Fruit fly (Drosophila melanogaster) whole organism, embryonic: ENCODE results near the gene Syx4.

ENCODE experiments used
- Atf-2 ChIP-seq: fragments of 200-800 bp; sonication (Bioruptor generic); optimal IDR thresholded peaks from 2 replicates; lab custom pipeline; 2016; ENCODE audit warnings: missing biosample characterization, missing genetic modification characterization
- C15 ChIP-seq: fragments of 200-800 bp; sonication (Bioruptor generic); IDR thresholded peaks from 3 replicates; pipeline ENCODE4 v1.3.6; 2022; ENCODE audit warnings: missing biosample characterization, missing genetic modification characterization
- CG11696 ChIP-seq: fragments of 200-800 bp; sonication (Bioruptor generic); IDR thresholded peaks from 2 replicates; pipeline ENCODE4 v1.3.6; 2022; ENCODE audit warnings: missing biosample characterization, missing genetic modification characterization
- CG12104 ChIP-seq: fragments of 200-800 bp; sonication (Bioruptor generic); optimal IDR thresholded peaks from 3 replicates; lab custom pipeline; 2016; ENCODE audit warnings: missing biosample characterization, missing genetic modification characterization
- CG12942 ChIP-seq: fragments of 200-800 bp; sonication (Bioruptor generic); optimal IDR thresholded peaks from 3 replicates; lab custom pipeline; 2016; ENCODE audit warnings: missing biosample characterization, missing genetic modification characterization
- CG13123 ChIP-seq: fragments of 200-800 bp; sonication (Bioruptor generic); optimal IDR thresholded peaks from 2 replicates; lab custom pipeline; 2016; ENCODE audit warnings: missing biosample characterization, missing genetic modification characterization
- CG14050 ChIP-seq: fragments of 200-800 bp; sonication (Bioruptor generic); IDR thresholded peaks from 3 replicates; pipeline ENCODE4 v1.3.6; 2022; ENCODE audit warnings: missing biosample characterization, missing genetic modification characterization
- CG16863 ChIP-seq: fragments of 200-800 bp; sonication (Bioruptor generic); optimal IDR thresholded peaks from 3 replicates; lab custom pipeline; 2016; ENCODE audit warnings: missing biosample characterization, missing genetic modification characterization
- CG17361 ChIP-seq: fragments of 200-800 bp; sonication (Bioruptor generic); IDR thresholded peaks from 3 replicates; pipeline ENCODE4 v1.3.6; 2022; ENCODE audit warnings: missing biosample characterization, missing genetic modification characterization
- CG17385 ChIP-seq: fragments of 200-800 bp; sonication (Bioruptor generic); optimal IDR thresholded peaks from 3 replicates; lab custom pipeline; 2018; ENCODE audit warnings: missing biosample characterization, mild to moderate bottlenecking, missing genetic modification characterization
- CG3163 ChIP-seq: fragments of 200-800 bp; sonication (Bioruptor generic); optimal IDR thresholded peaks from 3 replicates; lab custom pipeline; 2016; ENCODE audit warnings: missing biosample characterization, missing genetic modification characterization
- CG3726 ChIP-seq: fragments of 200-800 bp; sonication (Bioruptor generic); IDR thresholded peaks from 3 replicates; pipeline ENCODE4, ENCODE4 v1.3.6; 2022; ENCODE audit warnings: missing biosample characterization, missing genetic modification characterization
- CG5953 ChIP-seq: fragments of 200-800 bp; sonication (Bioruptor generic); IDR thresholded peaks from 2 replicates; pipeline ENCODE4 v1.3.6; 2022; ENCODE audit warnings: missing biosample characterization, missing genetic modification characterization
- CG6654 ChIP-seq: fragments of 200-800 bp; sonication (Bioruptor generic); optimal IDR thresholded peaks from 2 replicates; lab custom pipeline; 2017; ENCODE audit warnings: missing biosample characterization, mild to moderate bottlenecking, missing genetic modification characterization
- CG8089 ChIP-seq: fragments of 200-800 bp; sonication (Bioruptor generic); optimal IDR thresholded peaks from 3 replicates; lab custom pipeline; 2016; ENCODE audit warnings: missing biosample characterization, missing genetic modification characterization
- CG8944 ChIP-seq: fragments of 200-800 bp; sonication (Bioruptor generic); optimal IDR thresholded peaks from 3 replicates; lab custom pipeline; 2016; ENCODE audit warnings: missing biosample characterization, missing genetic modification characterization
- CG9215 ChIP-seq: fragments of 200-800 bp; sonication (Bioruptor generic); IDR thresholded peaks from 2 replicates; pipeline ENCODE4 v1.3.6; 2022; ENCODE audit warnings: missing biosample characterization, missing genetic modification characterization
- Dll ChIP-seq: fragments of 200-800 bp; sonication (Bioruptor generic); IDR thresholded peaks from 4 replicates; pipeline ENCODE4 v1.3.6; 2022; ENCODE audit warnings: missing biosample characterization, missing genetic modification characterization; ENCODE audit not compliant: partially characterized antibody
- Elba2 ChIP-seq: fragments of 200-800 bp; sonication (Bioruptor generic); optimal IDR thresholded peaks from 3 replicates; lab custom pipeline; 2016; ENCODE audit warnings: missing biosample characterization, missing genetic modification characterization
- GATAe ChIP-seq: fragments of 200-800 bp; sonication (Bioruptor generic); conservative IDR thresholded peaks from 2 replicates; pipeline ENCODE4 v1.3.6; 2022; ENCODE audit warnings: missing biosample characterization, missing genetic modification characterization
- Hmr ChIP-seq: fragments of 200-800 bp; sonication (Bioruptor generic); optimal IDR thresholded peaks from 3 replicates; lab custom pipeline; 2017; ENCODE audit warnings: mild to moderate bottlenecking, missing biosample characterization, missing genetic modification reagents, missing genetic modification characterization
- MESR4 ChIP-seq: fragments of 200-800 bp; sonication (Bioruptor generic); optimal IDR thresholded peaks from 2 replicates; lab custom pipeline; 2018; ENCODE audit warnings: missing biosample characterization, mild to moderate bottlenecking, missing genetic modification characterization, moderate library complexity
- Max ChIP-seq: fragments of 200-800 bp; sonication (Bioruptor generic); optimal IDR thresholded peaks from 2 replicates; lab custom pipeline; 2016; ENCODE audit warnings: missing biosample characterization, mild to moderate bottlenecking, missing genetic modification characterization
- Mes4 ChIP-seq: fragments of 200-800 bp; sonication (Bioruptor generic); optimal IDR thresholded peaks from 2 replicates; lab custom pipeline; 2016; ENCODE audit warnings: missing biosample characterization, missing genetic modification characterization
- Myb ChIP-seq: fragments of 200-800 bp; sonication (Bioruptor generic); optimal IDR thresholded peaks from 2 replicates; lab custom pipeline; 2016; ENCODE audit warnings: missing biosample characterization, missing genetic modification characterization
- NfI ChIP-seq: fragments of 200-800 bp; sonication (Bioruptor generic); optimal IDR thresholded peaks from 3 replicates; lab custom pipeline; 2018; ENCODE audit warnings: missing biosample characterization, mild to moderate bottlenecking, missing genetic modification characterization, moderate library complexity
- Rfx ChIP-seq: fragments of 200-800 bp; sonication (Bioruptor generic); IDR thresholded peaks from 2 replicates; pipeline ENCODE4 v1.3.6; 2022; ENCODE audit warnings: missing biosample characterization, missing genetic modification characterization
- Sry-β ChIP-seq: fragments of 200-800 bp; sonication (Bioruptor generic); optimal IDR thresholded peaks from 2 replicates; lab custom pipeline; 2018; ENCODE audit warnings: missing biosample characterization, mild to moderate bottlenecking, missing genetic modification characterization, moderate library complexity
- abd-A ChIP-seq: fragments of 200-800 bp; sonication (Bioruptor generic); optimal IDR thresholded peaks from 3 replicates; lab custom pipeline; 2019; ENCODE audit warnings: missing biosample characterization, mild to moderate bottlenecking, missing genetic modification characterization, moderate library complexity
- crp ChIP-seq, 2 experiments: fragments of 200-800 bp; sonication (Bioruptor generic); optimal IDR thresholded peaks; 2 replicates in 1 of 2; 3 replicates in 1 of 2; lab custom pipeline; 2017; ENCODE audit warnings: missing biosample characterization in 2 of 2, missing genetic modification characterization in 2 of 2, mild to moderate bottlenecking in 1 of 2, moderate library complexity in 1 of 2
- da ChIP-seq: fragments of 200-800 bp; sonication (Bioruptor generic); optimal IDR thresholded peaks from 2 replicates; lab custom pipeline; 2016; ENCODE audit warnings: missing biosample characterization, missing genetic modification characterization
- gcm2 ChIP-seq: fragments of 200-800 bp; sonication (Bioruptor generic); optimal IDR thresholded peaks from 2 replicates; lab custom pipeline; 2016; ENCODE audit warnings: missing biosample characterization, missing genetic modification characterization
- her ChIP-seq: fragments of 200-800 bp; sonication (Bioruptor generic); optimal IDR thresholded peaks from 2 replicates; lab custom pipeline; 2016; ENCODE audit warnings: missing biosample characterization, missing genetic modification characterization
- jing ChIP-seq: fragments of 200-800 bp; sonication (Bioruptor generic); optimal IDR thresholded peaks from 2 replicates; lab custom pipeline; 2018; ENCODE audit warnings: missing biosample characterization, mild to moderate bottlenecking, missing genetic modification characterization
- klu ChIP-seq: fragments of 200-800 bp; sonication (Bioruptor generic); IDR thresholded peaks from 2 replicates; pipeline ENCODE4 v1.3.6; 2022; ENCODE audit warnings: missing biosample characterization, missing genetic modification characterization
- mirr ChIP-seq: fragments of 200-800 bp; sonication (Bioruptor generic); optimal IDR thresholded peaks from 3 replicates; lab custom pipeline; 2018; ENCODE audit warnings: missing biosample characterization, mild to moderate bottlenecking, missing genetic modification characterization
- nau ChIP-seq: fragments of 200-800 bp; sonication (Bioruptor generic); optimal IDR thresholded peaks from 3 replicates; lab custom pipeline; 2017; ENCODE audit warnings: missing biosample characterization, mild to moderate bottlenecking, missing genetic modification characterization, missing genetic modification reagents
- pita ChIP-seq: fragments of 200-800 bp; sonication (Bioruptor generic); optimal IDR thresholded peaks from 2 replicates; lab custom pipeline; 2017; ENCODE audit warnings: missing biosample characterization, mild to moderate bottlenecking, missing genetic modification characterization
- prd ChIP-seq, 3 experiments: fragments of >200 bp in 2 of 3; fragments of 200-800 bp in 1 of 3; sonication (Bioruptor generic) in 1 of 3; optimal IDR thresholded peaks in 2 of 3; IDR thresholded peaks in 1 of 3; 2 replicates in 2 of 3; 3 replicates in 1 of 3; pipeline versions ENCODE4 v1.3.6 to Lab custom; 2017 to 2022; ENCODE audit warnings: missing biosample characterization in 1 of 3, missing genetic modification characterization in 1 of 3
- psq ChIP-seq: fragments of 200-800 bp; sonication (Bioruptor generic); optimal IDR thresholded peaks from 2 replicates; lab custom pipeline; 2017; ENCODE audit warnings: missing biosample characterization, missing genetic modification characterization
- ranshi ChIP-seq: fragments of 200-800 bp; sonication (Bioruptor generic); IDR thresholded peaks from 2 replicates; pipeline ENCODE4 v1.3.6; 2022; ENCODE audit warnings: missing biosample characterization, missing genetic modification characterization
- row ChIP-seq: fragments of 200-800 bp; sonication (Bioruptor generic); IDR thresholded peaks from 3 replicates; pipeline ENCODE4 v1.3.6; 2022; ENCODE audit warnings: missing biosample characterization, missing genetic modification characterization
- sisA ChIP-seq: fragments of 200-800 bp; sonication (Bioruptor generic); IDR thresholded peaks from 2 replicates; pipeline ENCODE4 v1.3.6; 2022; ENCODE audit warnings: missing biosample characterization, missing genetic modification characterization
- so ChIP-seq: fragments of 200-800 bp; sonication (Bioruptor generic); IDR thresholded peaks from 3 replicates; pipeline ENCODE4 v1.3.6; 2022; ENCODE audit warnings: missing biosample characterization, missing genetic modification characterization
- tll ChIP-seq, 2 experiments: fragments of 200-800 bp in 1 of 2; fragments of >200 bp in 1 of 2; sonication (Bioruptor generic) in 1 of 2; optimal IDR thresholded peaks; 2 replicates each; lab custom pipeline; 2017 to 2019; ENCODE audit warnings: missing biosample characterization in 2 of 2, missing genetic modification characterization in 2 of 2, mild to moderate bottlenecking in 1 of 2, moderate library complexity in 1 of 2
- zfh2 ChIP-seq: fragments of 200-800 bp; sonication (Bioruptor generic); optimal IDR thresholded peaks from 2 replicates; lab custom pipeline; 2016; ENCODE audit warnings: missing biosample characterization, missing genetic modification characterization

Gene Syx4

DNA sequence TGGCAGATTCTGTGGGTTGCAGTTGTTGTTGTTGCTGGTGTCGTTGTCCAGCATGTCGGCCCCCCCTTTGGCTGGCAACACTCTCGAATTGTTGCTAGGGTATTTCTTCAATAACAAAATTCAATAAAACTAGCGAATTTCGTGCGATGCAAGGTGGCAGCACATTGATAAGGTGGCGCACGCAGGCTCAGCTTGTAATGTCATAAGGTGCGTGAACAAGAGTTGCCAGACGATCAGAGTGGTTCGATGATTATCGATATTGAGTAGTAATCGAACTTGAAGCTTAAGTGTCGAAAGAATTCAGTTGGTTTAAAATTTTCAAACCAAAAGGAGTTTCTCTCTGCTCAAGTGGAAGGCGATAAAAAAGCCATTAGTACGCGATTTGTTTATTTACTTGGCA is 23.8 kb downstream of the Syx4 start, which contains the start of gene CG2701 (continued):
- TF ChIP-seq klu (GFP tag; lab: Robert Waterston, UW): no peak
- TF ChIP-seq Sry-β: peak; percentile 0
- no peak for TF ChIP-seq CG9215 (GFP tag; lab: Robert Waterston, UW)
- no peak for TF ChIP-seq NfI (GFP tag; lab: Kevin White, UChicago)
- TF ChIP-seq nau (GFP tag; lab: Kevin White, UChicago): no peak
- TF ChIP-seq CG6654 (GFP tag; lab: Kevin White, UChicago): no peak
- TF ChIP-seq CG12942 (GFP tag; lab: Kevin White, UChicago): no peak
- no peak for TF ChIP-seq Mes4
- TF ChIP-seq psq (GFP tag; lab: Kevin White, UChicago): no peak
- TF ChIP-seq so (GFP tag; lab: Robert Waterston, UW): no peak
- TF ChIP-seq crp (GFP tag; optimal IDR thresholded peaks at IDR 0.05; lab: Kevin White, UChicago): peak in 1 of 2 experiments; percentile 18
- TF ChIP-seq CG13123 (GFP tag; lab: Kevin White, UChicago): no peak
- TF ChIP-seq Max (GFP tag; lab: Kevin White, UChicago): no peak
- no peak for TF ChIP-seq CG17385 (GFP tag; lab: Kevin White, UChicago)
- TF ChIP-seq C15: no peak
- TF ChIP-seq sisA (GFP tag; lab: Robert Waterston, UW): no peak
- TF ChIP-seq ranshi: no peak
- TF ChIP-seq tll (GFP tag; optimal IDR thresholded peaks at IDR 0.05; lab: Kevin White, UChicago): no peak
- no peak for TF ChIP-seq da (GFP tag; lab: Kevin White, UChicago)
- TF ChIP-seq CG14050: no peak
- no peak for TF ChIP-seq CG12104 (GFP tag; lab: Kevin White, UChicago)
- peak; percentile 71 for TF ChIP-seq Dll
- TF ChIP-seq jing: no peak
- peak; percentile 94 for TF ChIP-seq Myb (GFP tag; lab: Kevin White, UChicago)
- TF ChIP-seq GATAe (GFP tag; lab: Robert Waterston, UW): no peak
- TF ChIP-seq mirr (GFP tag; lab: Kevin White, UChicago): peak; percentile 24
- peak; percentile 24 for TF ChIP-seq CG8944 (GFP tag; lab: Kevin White, UChicago)
- no peak for TF ChIP-seq CG17361 (GFP tag; lab: Robert Waterston, UW)
- no peak for TF ChIP-seq Hmr (GFP tag; lab: Kevin White, UChicago)
- TF ChIP-seq CG8089 (GFP tag; lab: Kevin White, UChicago): no peak
- peak; percentile 36 for TF ChIP-seq zfh2
- TF ChIP-seq CG5953 (GFP tag; lab: Robert Waterston, UW): no peak
- TF ChIP-seq Rfx: peak; percentile 9; the same call in 1 of the 2 replicates
- no peak for TF ChIP-seq CG3163 (GFP tag; lab: Kevin White, UChicago)
- TF ChIP-seq MESR4: peak; percentile 87
- no peak for TF ChIP-seq CG16863 (GFP tag; lab: Kevin White, UChicago)
- TF ChIP-seq CG3726 (GFP tag; lab: Robert Waterston, UW): no peak
- no peak for TF ChIP-seq Atf-2 (GFP tag; lab: Kevin White, UChicago)
- no peak for TF ChIP-seq gcm2 (GFP tag; lab: Kevin White, UChicago)
- TF ChIP-seq her (GFP tag; lab: Kevin White, UChicago): peak; percentile 39
- TF ChIP-seq pita (GFP tag; lab: Kevin White, UChicago): no peak
- no peak for TF ChIP-seq prd (optimal IDR thresholded peaks at IDR 0.05; lab: Kevin White, UChicago)
- no peak for TF ChIP-seq prd (GFP tag; IDR thresholded peaks at IDR 0.05; lab: Robert Waterston, UW)
- TF ChIP-seq CG11696: no peak
- TF ChIP-seq abd-A (tag; lab: Kevin White, UChicago): no peak
- peak; percentile 65 for TF ChIP-seq row (GFP tag; lab: Robert Waterston, UW)
- TF ChIP-seq Elba2 (GFP tag; lab: Kevin White, UChicago): peak; percentile 12
